Fruit fly (Drosophila melanogaster) whole organism, embryonic: ENCODE data around the gene CG11790.
A peak's percentile ranks its signal among the peaks of the same experiment; 100 is the strongest.

Source experiments
- Asciz ChIP-seq: fragments of 200-800 bp; sonication (Bioruptor generic); optimal IDR thresholded peaks from 2 replicates; lab custom pipeline; 2017; ENCODE audit warnings: missing biosample characterization, mild to moderate bottlenecking, missing genetic modification characterization, missing genetic modification reagents
- Atf-2 ChIP-seq: fragments of 200-800 bp; sonication (Bioruptor generic); optimal IDR thresholded peaks from 2 replicates; lab custom pipeline; 2016; ENCODE audit warnings: missing biosample characterization, missing genetic modification characterization
- Awh ChIP-seq: fragments of 200-800 bp; sonication (Bioruptor generic); IDR thresholded peaks from 2 replicates; pipeline ENCODE4, ENCODE4 v1.3.6; 2022; ENCODE audit warnings: missing biosample characterization, missing genetic modification characterization
- BEAF-32 ChIP-seq: fragments of 200-800 bp; sonication (Bioruptor generic); optimal IDR thresholded peaks from 3 replicates; lab custom pipeline; 2017; ENCODE audit warnings: missing biosample characterization, missing genetic modification characterization, mild to moderate bottlenecking, moderate library complexity, missing genetic modification reagents
- CG12391 ChIP-seq: fragments of 200-800 bp; sonication (Bioruptor generic); optimal IDR thresholded peaks from 3 replicates; lab custom pipeline; 2018; ENCODE audit warnings: missing biosample characterization, mild to moderate bottlenecking, missing genetic modification characterization, moderate library complexity
- CG13894 ChIP-seq: fragments of 200-800 bp; sonication (Bioruptor generic); optimal IDR thresholded peaks from 3 replicates; lab custom pipeline; 2018; ENCODE audit warnings: missing biosample characterization, mild to moderate bottlenecking, missing genetic modification characterization, moderate library complexity
- CG16813 ChIP-seq: fragments of 200-800 bp; sonication (Bioruptor generic); IDR thresholded peaks from 3 replicates; pipeline ENCODE4 v1.3.6; 2022; ENCODE audit warnings: missing biosample characterization, missing genetic modification characterization; ENCODE audit not compliant: partially characterized antibody
- CG30431 ChIP-seq: fragments of 200-800 bp; sonication (Bioruptor generic); optimal IDR thresholded peaks from 2 replicates; lab custom pipeline; 2017; ENCODE audit warnings: missing biosample characterization, missing genetic modification characterization
- CG3065 ChIP-seq: fragments of 200-800 bp; sonication (Bioruptor generic); optimal IDR thresholded peaks from 2 replicates; lab custom pipeline; 2016; ENCODE audit warnings: missing biosample characterization, missing genetic modification characterization
- CG31441 ChIP-seq: fragments of 200-800 bp; sonication (Bioruptor generic); IDR thresholded peaks from 2 replicates; pipeline ENCODE4 v1.3.6; 2022; ENCODE audit warnings: missing biosample characterization, missing genetic modification characterization
- CG33213 ChIP-seq: fragments of 200-800 bp; sonication (Bioruptor generic); optimal IDR thresholded peaks from 3 replicates; lab custom pipeline; 2016; ENCODE audit warnings: missing biosample characterization, missing genetic modification characterization
- CG33557 ChIP-seq: fragments of 200-800 bp; sonication (Bioruptor generic); optimal IDR thresholded peaks from 2 replicates; lab custom pipeline; 2019; ENCODE audit warnings: missing biosample characterization, mild to moderate bottlenecking, missing genetic modification characterization, moderate library complexity
- CG3995 ChIP-seq: fragments of 200-800 bp; sonication (Bioruptor generic); optimal IDR thresholded peaks from 3 replicates; lab custom pipeline; 2016; ENCODE audit warnings: missing biosample characterization, missing genetic modification characterization
- CG4854 ChIP-seq: fragments of 200-800 bp; sonication (Bioruptor generic); optimal IDR thresholded peaks from 2 replicates; lab custom pipeline; 2016; ENCODE audit warnings: missing biosample characterization, missing genetic modification characterization, inconsistent platforms
- CG7372 ChIP-seq: fragments of 200-800 bp; sonication (Bioruptor generic); IDR thresholded peaks from 2 replicates; pipeline ENCODE4 v1.3.6; 2022; ENCODE audit warnings: missing biosample characterization, missing genetic modification characterization
- CG7839 ChIP-seq: fragments of 200-800 bp; sonication (Bioruptor generic); optimal IDR thresholded peaks from 3 replicates; lab custom pipeline; 2018; ENCODE audit warnings: missing biosample characterization, mild to moderate bottlenecking, missing genetic modification characterization, moderate library complexity
- CG7987 ChIP-seq: fragments of 200-800 bp; sonication (Bioruptor generic); optimal IDR thresholded peaks from 2 replicates; lab custom pipeline; 2018; ENCODE audit warnings: missing biosample characterization, mild to moderate bottlenecking, missing genetic modification characterization, moderate library complexity
- CG8281 ChIP-seq: fragments of 200-800 bp; sonication (Bioruptor generic); optimal IDR thresholded peaks from 2 replicates; lab custom pipeline; 2018; ENCODE audit warnings: missing biosample characterization, mild to moderate bottlenecking, missing genetic modification characterization, moderate library complexity
- D19B ChIP-seq: fragments of 200-800 bp; sonication (Bioruptor generic); optimal IDR thresholded peaks from 2 replicates; lab custom pipeline; 2017; ENCODE audit warnings: missing biosample characterization, mild to moderate bottlenecking, missing genetic modification characterization
- Dad ChIP-seq: fragments of 200-800 bp; sonication (Bioruptor generic); optimal IDR thresholded peaks from 3 replicates; lab custom pipeline; 2016; ENCODE audit warnings: missing biosample characterization, missing genetic modification characterization
- Dfd ChIP-seq, 2 experiments: fragments of >200 bp; optimal IDR thresholded peaks; 2 replicates each; lab custom pipeline; 2017; ENCODE audit warnings: missing biosample characterization in 2 of 2, missing genetic modification characterization in 2 of 2
- Elba2 ChIP-seq: fragments of 200-800 bp; sonication (Bioruptor generic); optimal IDR thresholded peaks from 3 replicates; lab custom pipeline; 2016; ENCODE audit warnings: missing biosample characterization, missing genetic modification characterization
- Ets97D ChIP-seq: fragments of 200-800 bp; sonication (Bioruptor generic); optimal IDR thresholded peaks from 3 replicates; lab custom pipeline; 2016; ENCODE audit warnings: missing biosample characterization, missing genetic modification characterization
- HLH54F ChIP-seq: fragments of 200-800 bp; sonication (Bioruptor generic); optimal IDR thresholded peaks from 3 replicates; lab custom pipeline; 2016; ENCODE audit warnings: missing biosample characterization, missing genetic modification characterization
- Hr78 ChIP-seq, 2 experiments: fragments of 200-800 bp in 1 of 2; fragments of >200 bp in 1 of 2; sonication (Bioruptor generic) in 1 of 2; optimal IDR thresholded peaks; 2 replicates each; lab custom pipeline; 2017 to 2019; ENCODE audit warnings: missing biosample characterization in 2 of 2, missing genetic modification characterization in 2 of 2, mild to moderate bottlenecking in 1 of 2, moderate library complexity in 1 of 2
- Lpt ChIP-seq: fragments of >200 bp; optimal IDR thresholded peaks from 2 replicates; lab custom pipeline; 2018; ENCODE audit warnings: missing biosample characterization, missing genetic modification characterization
- Mrtf ChIP-seq: fragments of 200-800 bp; sonication (Bioruptor generic); IDR thresholded peaks from 3 replicates; pipeline ENCODE4 v1.3.6; 2022; ENCODE audit warnings: missing biosample characterization, missing genetic modification characterization
- NC2β ChIP-seq: fragments of 200-800 bp; sonication (Bioruptor generic); optimal IDR thresholded peaks from 2 replicates; lab custom pipeline; 2016; ENCODE audit warnings: missing biosample characterization, missing genetic modification characterization
- Ptx1 ChIP-seq: fragments of 200-800 bp; sonication (Bioruptor generic); IDR thresholded peaks from 2 replicates; pipeline ENCODE4 v1.3.6; 2022; ENCODE audit warnings: missing biosample characterization, missing genetic modification characterization
- Usf ChIP-seq: fragments of 200-800 bp; sonication (Bioruptor generic); optimal IDR thresholded peaks from 2 replicates; lab custom pipeline; 2017; ENCODE audit warnings: missing genotype, missing biosample characterization, missing genetic modification characterization
- YL-1 ChIP-seq: fragments of 200-800 bp; sonication (Bioruptor generic); optimal IDR thresholded peaks from 3 replicates; lab custom pipeline; 2017; ENCODE audit warnings: missing biosample characterization, mild to moderate bottlenecking, missing genetic modification characterization
- amos ChIP-seq: fragments of 200-800 bp; sonication (Bioruptor generic); IDR thresholded peaks from 2 replicates; pipeline ENCODE4 v1.3.6; 2022; ENCODE audit warnings: missing biosample characterization, missing genetic modification characterization; ENCODE audit not compliant: partially characterized antibody
- ara ChIP-seq: fragments of 200-800 bp; sonication (Bioruptor generic); IDR thresholded peaks from 2 replicates; pipeline ENCODE4 v1.3.6; 2022; ENCODE audit warnings: missing biosample characterization, missing genetic modification characterization
- bcd ChIP-seq: fragments of 200-800 bp; sonication (Bioruptor generic); optimal IDR thresholded peaks from 2 replicates; lab custom pipeline; 2017; ENCODE audit warnings: missing biosample characterization, mild to moderate bottlenecking, missing genetic modification characterization
- corto ChIP-seq: fragments of 200-800 bp; sonication (Bioruptor generic); optimal IDR thresholded peaks from 2 replicates; lab custom pipeline; 2016; ENCODE audit warnings: missing biosample characterization, mild to moderate bottlenecking, missing genetic modification characterization, moderate library complexity
- dm ChIP-seq: fragments of 200-800 bp; sonication (Bioruptor generic); optimal IDR thresholded peaks from 3 replicates; lab custom pipeline; 2016; ENCODE audit warnings: missing biosample characterization, missing genetic modification characterization
- ewg ChIP-seq: fragments of 200-800 bp; sonication (Bioruptor generic); optimal IDR thresholded peaks from 3 replicates; lab custom pipeline; 2017; ENCODE audit warnings: mild to moderate bottlenecking, missing biosample characterization, missing genetic modification reagents, missing genetic modification characterization
- fd64A ChIP-seq: fragments of 200-800 bp; sonication (Bioruptor generic); optimal IDR thresholded peaks from 3 replicates; lab custom pipeline; 2018; ENCODE audit warnings: missing biosample characterization, mild to moderate bottlenecking, missing genetic modification characterization
- kah ChIP-seq: fragments of 200-800 bp; sonication (Bioruptor generic); optimal IDR thresholded peaks from 2 replicates; lab custom pipeline; 2018; ENCODE audit warnings: missing biosample characterization, mild to moderate bottlenecking, missing genetic modification characterization
- lbe ChIP-seq: fragments of 200-800 bp; sonication (Bioruptor generic); optimal IDR thresholded peaks from 2 replicates; lab custom pipeline; 2016; ENCODE audit warnings: missing biosample characterization, mild to moderate bottlenecking, missing genetic modification characterization
- mld ChIP-seq: fragments of 200-800 bp; sonication (Bioruptor generic); IDR thresholded peaks from 3 replicates; pipeline ENCODE4 v1.3.6; 2022; ENCODE audit warnings: missing biosample characterization, missing genetic modification characterization; ENCODE audit not compliant: partially characterized antibody
- nau ChIP-seq: fragments of 200-800 bp; sonication (Bioruptor generic); optimal IDR thresholded peaks from 3 replicates; lab custom pipeline; 2017; ENCODE audit warnings: missing biosample characterization, mild to moderate bottlenecking, missing genetic modification characterization, missing genetic modification reagents
- odd ChIP-seq: fragments of 200-800 bp; sonication (Bioruptor generic); optimal IDR thresholded peaks from 2 replicates; lab custom pipeline; 2017; ENCODE audit warnings: missing biosample characterization, mild to moderate bottlenecking, missing genetic modification characterization
- p53 ChIP-seq: fragments of 200-800 bp; sonication (Bioruptor generic); optimal IDR thresholded peaks from 2 replicates; lab custom pipeline; 2016; ENCODE audit warnings: missing biosample characterization, missing genetic modification characterization
- sc ChIP-seq, 3 experiments: fragments of >200 bp in 2 of 3; fragments of 200-800 bp in 1 of 3; sonication (Bioruptor generic) in 1 of 3; optimal IDR thresholded peaks; 2 replicates in 2 of 3; 3 replicates in 1 of 3; lab custom pipeline; 2017; ENCODE audit warnings: mild to moderate bottlenecking in 1 of 3, missing biosample characterization in 1 of 3, missing genetic modification characterization in 1 of 3, missing genetic modification reagents in 1 of 3
- stwl ChIP-seq: fragments of 200-800 bp; sonication (Bioruptor generic); optimal IDR thresholded peaks from 3 replicates; lab custom pipeline; 2018; ENCODE audit warnings: missing biosample characterization, mild to moderate bottlenecking, missing genetic modification characterization, moderate library complexity
- tll ChIP-seq, 2 experiments: fragments of 200-800 bp in 1 of 2; fragments of >200 bp in 1 of 2; sonication (Bioruptor generic) in 1 of 2; optimal IDR thresholded peaks; 2 replicates each; lab custom pipeline; 2017 to 2019; ENCODE audit warnings: missing biosample characterization in 2 of 2, missing genetic modification characterization in 2 of 2, mild to moderate bottlenecking in 1 of 2, moderate library complexity in 1 of 2
- toy ChIP-seq: fragments of 200-800 bp; sonication (Bioruptor generic); IDR thresholded peaks from 2 replicates; pipeline ENCODE4 v1.3.6; 2022; ENCODE audit warnings: missing biosample characterization, missing genetic modification characterization
- unc-4 ChIP-seq: fragments of 200-800 bp; sonication (Bioruptor generic); IDR thresholded peaks from 2 replicates; pipeline ENCODE4 v1.3.6; 2022; ENCODE audit warnings: missing biosample characterization, missing genetic modification characterization; ENCODE audit not compliant: partially characterized antibody
- zen ChIP-seq: fragments of 200-800 bp; sonication (Bioruptor generic); optimal IDR thresholded peaks from 3 replicates; lab custom pipeline; 2018; ENCODE audit warnings: missing biosample characterization, mild to moderate bottlenecking, missing genetic modification characterization, moderate library complexity

Gene CG11790

dm6 chr3R:25056016-25056415, 8.5 kb downstream of the CG11790 start, which contains the start of the genes CG31111 and stac (continued):
- TF ChIP-seq NC2β (GFP tag; lab: Kevin White, UChicago) (no peak), Usf (GFP tag; lab: Kevin White, UChicago) (no peak), p53 (GFP tag; lab: Kevin White, UChicago) (no peak), BEAF-32 (peak; percentile 29), odd (GFP tag; lab: Kevin White, UChicago) (peak; percentile 18), kah (GFP tag; lab: Kevin White, UChicago) (no peak), Hr78 (GFP tag; optimal IDR thresholded peaks at IDR 0.05; lab: Kevin White, UChicago) (no peak), CG4854 (no peak), D19B (GFP tag; lab: Kevin White, UChicago) (no peak), fd64A (GFP tag; lab: Kevin White, UChicago) (no peak), corto (GFP tag; lab: Kevin White, UChicago) (no peak), HLH54F (GFP tag; lab: Kevin White, UChicago) (no peak), YL-1 (GFP tag; lab: Kevin White, UChicago) (peak; percentile 38), ara (GFP tag; lab: Robert Waterston, UW) (no peak), CG7372 (GFP tag; lab: Robert Waterston, UW) (no peak), ewg (GFP tag; lab: Kevin White, UChicago) (no peak), Dad (GFP tag; lab: Kevin White, UChicago) (no peak), amos (GFP tag; lab: Robert Waterston, UW) (peak; percentile 7; the same call in 1 of the 2 replicates), CG31441 (GFP tag; lab: Robert Waterston, UW) (no peak; the same call in 1 of the 2 replicates), lbe (GFP tag; lab: Kevin White, UChicago) (peak; percentile 49), toy (GFP tag; lab: Robert Waterston, UW) (no peak), Atf-2 (GFP tag; lab: Kevin White, UChicago) (no peak), CG16813 (GFP tag; lab: Robert Waterston, UW) (no peak), Ptx1 (GFP tag; lab: Robert Waterston, UW) (no peak), CG7839 (no peak), tll (GFP tag; optimal IDR thresholded peaks at IDR 0.05; lab: Kevin White, UChicago) (no peak), CG8281 (tag; lab: Kevin White, UChicago) (no peak), CG3995 (GFP tag; lab: Kevin White, UChicago) (no peak), Lpt (GFP tag; lab: Kevin White, UChicago) (no peak), CG33213 (GFP tag; lab: Kevin White, UChicago) (no peak), mld (GFP tag; lab: Robert Waterston, UW) (no peak), CG13894 (tag; lab: Kevin White, UChicago) (no peak), Mrtf (GFP tag; lab: Robert Waterston, UW) (no peak), sc (optimal IDR thresholded peaks at IDR 0.05; lab: Kevin White, UChicago) (no peak), sc (GFP tag; optimal IDR thresholded peaks at IDR 0.05; lab: Kevin White, UChicago) (no peak), unc-4 (GFP tag; lab: Robert Waterston, UW) (0 out of 2 replicates have a peak, but pooled peaks have one; percentile 22), zen (tag; lab: Kevin White, UChicago) (no peak), CG30431 (GFP tag; lab: Kevin White, UChicago) (no peak), Awh (GFP tag; lab: Robert Waterston, UW) (no peak), CG33557 (GFP tag; lab: Kevin White, UChicago) (no peak), Elba2 (no peak), CG7987 (no peak), Dfd (GFP tag; optimal IDR thresholded peaks at IDR 0.05; lab: Kevin White, UChicago) (no peak), CG3065 (no peak), Ets97D (GFP tag; lab: Kevin White, UChicago) (peak; percentile 40), nau (GFP tag; lab: Kevin White, UChicago) (no peak), bcd (GFP tag; lab: Kevin White, UChicago) (no peak), Asciz (no peak), CG12391 (tag; lab: Kevin White, UChicago) (no peak), stwl (tag; lab: Kevin White, UChicago) (peak; percentile 62), dm (GFP tag; lab: Kevin White, UChicago) (no peak)
